Worm (Caenorhabditis elegans) whole organism, L1 larva: ENCODE data around the gene clec-232.

Experiments
- C04F5.9 ChIP-seq: sonication (generic microtip); optimal IDR thresholded peaks from 2 replicates; lab custom pipeline; 2016; ENCODE audit warnings: missing genetic modification characterization, missing compliant biosample characterization
- C34B4.2 ChIP-seq: sonication (generic microtip); optimal IDR thresholded peaks from 2 replicates; lab custom pipeline; 2017; ENCODE audit warnings: mild to moderate bottlenecking, missing genetic modification characterization, missing compliant biosample characterization
- F16B12.6 ChIP-seq: fragments of 150-350 bp; optimal IDR thresholded peaks from 2 replicates; lab custom pipeline; 2014; ENCODE audit warnings: missing biosample characterization, missing genetic modification characterization
- aha-1 ChIP-seq: fragments of 150-350 bp; optimal IDR thresholded peaks from 2 replicates; lab custom pipeline; 2014; ENCODE audit warnings: missing biosample characterization, missing genetic modification characterization
- ceh-8 ChIP-seq: fragments of 200-800 bp; sonication (Bioruptor generic); optimal IDR thresholded peaks from 2 replicates; lab custom pipeline; 2018; ENCODE audit warnings: mild to moderate bottlenecking, missing genetic modification characterization, moderate library complexity, missing compliant biosample characterization
- ceh-88 ChIP-seq: fragments of 200-800 bp; sonication (Bioruptor generic); IDR thresholded peaks from 2 replicates; pipeline ENCODE4 v1.3.6; 2022; ENCODE audit warnings: missing genetic modification characterization, missing compliant biosample characterization
- ceh-90 ChIP-seq: sonication (generic microtip); optimal IDR thresholded peaks from 2 replicates; lab custom pipeline; 2016; ENCODE audit warnings: missing genetic modification characterization, missing compliant biosample characterization
- ces-1 ChIP-seq: fragments of 150-350 bp; optimal IDR thresholded peaks from 2 replicates; lab custom pipeline; 2014; ENCODE audit warnings: missing biosample characterization, missing genetic modification reagents, missing genetic modification characterization
- dpl-1 ChIP-seq, 3 experiments: fragments of 150-350 bp in 2 of 3; sonication (generic microtip) in 1 of 3; optimal IDR thresholded peaks; 2 replicates each; lab custom pipeline; 2014 to 2017; ENCODE audit warnings: missing biosample characterization in 3 of 3, missing genetic modification characterization in 3 of 3, missing genetic modification reagents in 3 of 3
- egl-13 ChIP-seq: sonication (generic microtip); optimal IDR thresholded peaks from 2 replicates; lab custom pipeline; 2016; ENCODE audit warnings: missing genotype, missing genetic modification reagents, missing genetic modification characterization, missing compliant biosample characterization
- egl-27 ChIP-seq, 2 experiments: fragments of 150-350 bp in 1 of 2; sonication (generic microtip); optimal IDR thresholded peaks; 3 replicates each; lab custom pipeline; 2017 to 2018; ENCODE audit warnings: missing biosample characterization in 2 of 2, missing genetic modification characterization in 2 of 2, missing genetic modification reagents in 2 of 2
- elt-2 ChIP-seq: sonication (generic microtip); optimal IDR thresholded peaks from 2 replicates; lab custom pipeline; 2016; ENCODE audit warnings: missing genetic modification characterization, mild to moderate bottlenecking, inconsistent platforms, missing compliant biosample characterization, missing genetic modification reagents
- elt-3 ChIP-seq, 6 experiments: fragments of 150-350 bp in 1 of 6; sonication (generic microtip); optimal IDR thresholded peaks; 2 replicates each; lab custom pipeline; 2017 to 2018; ENCODE audit warnings: missing biosample characterization in 6 of 6, missing genetic modification characterization in 6 of 6, inconsistent platforms in 1 of 6
- ets-5 ChIP-seq: fragments of 200-800 bp; sonication (Bioruptor generic); IDR thresholded peaks from 2 replicates; pipeline ENCODE4 v1.3.6; 2022; ENCODE audit warnings: missing genetic modification characterization, missing compliant biosample characterization
- fkh-10 ChIP-seq: sonication (generic microtip); optimal IDR thresholded peaks from 2 replicates; lab custom pipeline; 2017; ENCODE audit warnings: missing biosample characterization, missing genetic modification reagents, missing genetic modification characterization
- fkh-8 ChIP-seq: sonication (generic microtip); optimal IDR thresholded peaks from 2 replicates; lab custom pipeline; 2016; ENCODE audit warnings: mild to moderate bottlenecking, missing genetic modification characterization, missing compliant biosample characterization
- hlh-17 ChIP-seq: fragments of 200-800 bp; sonication (Bioruptor generic); optimal IDR thresholded peaks from 2 replicates; lab custom pipeline; 2018; ENCODE audit warnings: missing genetic modification characterization, mild to moderate bottlenecking, missing compliant biosample characterization, moderate library complexity, borderline replicate concordance
- hlh-4 ChIP-seq: sonication (generic microtip); optimal IDR thresholded peaks from 2 replicates; lab custom pipeline; 2016; ENCODE audit warnings: mild to moderate bottlenecking, missing genetic modification characterization, missing compliant biosample characterization
- irx-1 ChIP-seq: sonication (generic microtip); optimal IDR thresholded peaks from 2 replicates; lab custom pipeline; 2016; ENCODE audit warnings: missing genetic modification characterization, missing compliant biosample characterization
- isw-1 ChIP-seq: fragments of 200-800 bp; sonication (Bioruptor generic); IDR thresholded peaks from 2 replicates; pipeline ENCODE4 v1.3.6; 2022; ENCODE audit warnings: missing genetic modification characterization, missing compliant biosample characterization
- lin-39 ChIP-seq: fragments of 150-350 bp; optimal IDR thresholded peaks from 2 replicates; lab custom pipeline; 2014; ENCODE audit warnings: missing biosample characterization, missing genetic modification reagents, missing genetic modification characterization
- mab-9 ChIP-seq: fragments of 200-800 bp; sonication (Bioruptor generic); IDR thresholded peaks from 2 replicates; pipeline ENCODE4 v1.3.6; 2022; ENCODE audit warnings: missing genetic modification reagents, missing genetic modification characterization, missing compliant biosample characterization
- mdl-1 ChIP-seq, 2 experiments: fragments of 150-350 bp; optimal IDR thresholded peaks; 2 replicates each; lab custom pipeline; 2014 to 2017; ENCODE audit warnings: missing biosample characterization in 2 of 2, missing genetic modification characterization in 2 of 2, inconsistent platforms in 1 of 2
- mep-1 ChIP-seq: fragments of 150-350 bp; optimal IDR thresholded peaks from 2 replicates; lab custom pipeline; 2014; ENCODE audit warnings: missing biosample characterization, missing genetic modification characterization
- nhr-12 ChIP-seq: sonication (generic microtip); optimal IDR thresholded peaks from 2 replicates; lab custom pipeline; 2017; ENCODE audit warnings: missing biosample characterization, missing genetic modification characterization
- nhr-19 ChIP-seq: fragments of 200-800 bp; sonication (Bioruptor generic); conservative IDR thresholded peaks from 2 replicates; pipeline ENCODE4 v1.3.6; 2022; ENCODE audit warnings: missing genetic modification characterization, missing compliant biosample characterization
- nhr-20 ChIP-seq: sonication (generic microtip); optimal IDR thresholded peaks from 2 replicates; lab custom pipeline; 2016; ENCODE audit warnings: mild to moderate bottlenecking, missing genetic modification characterization, missing compliant biosample characterization
- nhr-237 ChIP-seq: fragments of 150-350 bp; optimal IDR thresholded peaks from 2 replicates; lab custom pipeline; 2014; ENCODE audit warnings: missing biosample characterization, missing genetic modification characterization
- nhr-47 ChIP-seq: sonication (generic microtip); optimal IDR thresholded peaks from 2 replicates; lab custom pipeline; 2016; ENCODE audit warnings: mild to moderate bottlenecking, missing genetic modification characterization, moderate library complexity, missing compliant biosample characterization
- nhr-71 ChIP-seq: sonication (generic microtip); optimal IDR thresholded peaks from 2 replicates; lab custom pipeline; 2016; ENCODE audit warnings: mild to moderate bottlenecking, missing genetic modification characterization, moderate library complexity, missing compliant biosample characterization
- nhr-85 ChIP-seq: sonication (generic microtip); peaks from one replicate; lab custom pipeline; 2016; ENCODE audit warnings: missing genetic modification characterization, inconsistent platforms, missing compliant biosample characterization
- nhr-90 ChIP-seq: sonication (generic microtip); optimal IDR thresholded peaks from 2 replicates; lab custom pipeline; 2016; ENCODE audit warnings: mild to moderate bottlenecking, missing genetic modification characterization, missing compliant biosample characterization; ENCODE audit not compliant: poor library complexity
- pag-3 ChIP-seq: sonication (generic microtip); optimal IDR thresholded peaks from 2 replicates; lab custom pipeline; 2017; ENCODE audit warnings: missing genetic modification characterization, mild to moderate bottlenecking, missing compliant biosample characterization, antibody characterized with exemption, borderline replicate concordance; ENCODE audit not compliant: insufficient read depth
- pqm-1 ChIP-seq: sonication (generic microtip); optimal IDR thresholded peaks from 3 replicates; lab custom pipeline; 2017; ENCODE audit warnings: missing biosample characterization, missing genetic modification characterization
- skn-1 ChIP-seq: fragments of 150-350 bp; optimal IDR thresholded peaks from 2 replicates; lab custom pipeline; 2014; ENCODE audit warnings: missing biosample characterization, missing genetic modification characterization
- snu-23 ChIP-seq: sonication (generic microtip); optimal IDR thresholded peaks from 2 replicates; lab custom pipeline; 2016; ENCODE audit warnings: missing genetic modification characterization, missing compliant biosample characterization
- sox-4 ChIP-seq: sonication (generic microtip); optimal IDR thresholded peaks from 2 replicates; lab custom pipeline; 2016; ENCODE audit warnings: missing genetic modification characterization, missing compliant biosample characterization
- sup-37 ChIP-seq: fragments of 200-800 bp; sonication (Bioruptor generic); optimal IDR thresholded peaks from 2 replicates; lab custom pipeline; 2018; ENCODE audit warnings: mild to moderate bottlenecking, missing genetic modification characterization, missing compliant biosample characterization
- swsn-7 ChIP-seq: sonication (generic microtip); optimal IDR thresholded peaks from 2 replicates; lab custom pipeline; 2016; ENCODE audit warnings: missing genetic modification characterization, missing compliant biosample characterization
- tbx-2 ChIP-seq: sonication (generic microtip); optimal IDR thresholded peaks from 2 replicates; lab custom pipeline; 2016; ENCODE audit warnings: missing genetic modification characterization, missing compliant biosample characterization
- unc-62 ChIP-seq: fragments of 150-350 bp; optimal IDR thresholded peaks from 2 replicates; lab custom pipeline; 2014; ENCODE audit warnings: missing biosample characterization, missing genetic modification reagents, missing genetic modification characterization
- unc-86 ChIP-seq: sonication (generic microtip); optimal IDR thresholded peaks from 2 replicates; lab custom pipeline; 2016; ENCODE audit warnings: missing genetic modification characterization, missing compliant biosample characterization
- vab-15 ChIP-seq: sonication (generic microtip); optimal IDR thresholded peaks from 2 replicates; lab custom pipeline; 2017; ENCODE audit warnings: missing genotype, mild to moderate bottlenecking, missing genetic modification characterization, missing compliant biosample characterization

clec-232 gene

DNA sequence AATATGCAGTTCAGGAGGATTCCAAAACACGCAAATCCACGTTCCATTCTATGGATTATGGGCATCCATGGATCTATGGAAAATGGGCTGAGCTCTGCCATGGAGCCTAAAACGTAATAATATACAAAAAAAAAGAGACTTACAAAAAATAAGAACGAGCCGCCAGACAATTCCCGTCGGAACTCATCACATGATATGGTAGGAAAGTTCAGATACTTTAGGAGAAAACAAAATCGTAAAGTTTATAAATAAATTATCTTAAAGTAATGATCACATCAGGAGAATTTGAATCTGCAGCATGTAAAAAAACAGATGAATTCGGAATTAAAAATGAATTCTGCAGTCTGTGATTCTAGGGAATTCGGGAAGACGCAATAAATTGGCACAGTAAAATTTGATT lies 39.7 kb downstream of the clec-232 start, which contains the start of gene str-232:
str-232 (minus strand) TSS at position 101 of the 400 bp plus-strand sequence.
- TF ChIP-seq elt-2 (tag; lab: Kevin White, UChicago) (no peak), vab-15 (tag; lab: Kevin White, UChicago) (no peak), dpl-1 (GFP tag; optimal IDR thresholded peaks at IDR 0.05; lab: Kevin White, UChicago) (no peak), unc-86 (tag; lab: Kevin White, UChicago) (no peak), snu-23 (GFP tag; lab: Kevin White, UChicago) (no peak), egl-27 (tag; optimal IDR thresholded peaks at IDR 0.05; lab: Kevin White, UChicago) (no peak), ceh-8 (no peak), aha-1 (no peak), mab-9 (no peak), swsn-7 (tag; lab: Kevin White, UChicago) (no peak)

DNA sequence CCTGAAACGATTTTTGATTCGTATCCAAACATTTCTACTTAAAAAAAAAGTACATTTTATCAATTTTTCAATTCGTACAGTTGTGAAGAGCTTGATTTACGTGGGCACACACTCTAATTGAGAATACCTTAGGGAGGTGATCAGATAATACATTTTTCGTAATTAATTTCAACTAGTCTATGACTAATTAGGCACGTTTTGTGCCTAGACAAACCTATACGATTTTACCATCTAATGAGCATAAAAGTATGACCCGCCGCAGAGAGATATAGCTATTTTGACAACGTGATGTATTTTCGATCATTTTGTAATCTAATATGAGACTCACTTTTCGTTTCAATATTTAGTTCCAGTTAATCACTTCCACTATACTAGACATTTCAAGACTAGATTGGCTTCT lies 41.0 kb downstream of the clec-232 start:
- TF ChIP-seq ceh-8 (peak; percentile 66), nhr-85 (tag; lab: Kevin White, UChicago) (no peak), elt-3 (tag; optimal IDR thresholded peaks at IDR 0.05; lab: Kevin White, UChicago) (no peak), egl-27 (tag; optimal IDR thresholded peaks at IDR 0.05; lab: Kevin White, UChicago) (no peak), ceh-90 (tag; lab: Kevin White, UChicago) (no peak), vab-15 (tag; lab: Kevin White, UChicago) (no peak)

DNA sequence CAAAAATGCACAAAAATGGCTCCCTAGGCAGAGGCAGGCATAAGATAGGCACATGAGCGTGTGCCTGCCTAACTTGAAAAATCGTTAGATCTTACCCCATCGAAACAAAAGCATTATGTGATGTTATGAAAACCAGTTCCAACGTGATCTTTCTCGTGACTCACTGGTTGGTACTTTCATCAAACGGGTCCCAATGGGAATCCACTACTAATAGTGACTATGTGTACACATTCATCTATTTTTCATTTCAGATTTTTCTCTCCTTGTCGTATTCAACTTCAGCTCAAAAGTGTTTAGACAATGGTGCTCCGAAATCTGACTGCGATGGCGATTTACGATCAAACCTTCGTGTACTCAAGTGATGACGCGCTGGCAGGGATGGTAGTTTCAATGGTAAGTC lies 41.7 kb downstream of the clec-232 start, which contains the start of gene srx-43:
srx-43 (plus strand) TSS at position 301 of the 400 bp plus-strand sequence.
- TF ChIP-seq mep-1 (no peak), mdl-1 (tag; optimal IDR thresholded peaks at IDR 0.05; lab: Kevin White, UChicago) (no peak), elt-2 (tag; lab: Kevin White, UChicago) (no peak), fkh-10 (GFP tag; lab: Kevin White, UChicago) (no peak), C34B4.2 (tag; lab: Kevin White, UChicago) (no peak), nhr-19 (GFP tag; lab: Robert Waterston, UW) (no peak), lin-39 (no peak), swsn-7 (tag; lab: Kevin White, UChicago) (no peak), hlh-4 (tag; lab: Kevin White, UChicago) (no peak), pqm-1 (tag; lab: Kevin White, UChicago) (no peak), nhr-12 (tag; lab: Kevin White, UChicago) (no peak), ets-5 (GFP tag; lab: Robert Waterston, UW) (no peak), sox-4 (no peak)

DNA sequence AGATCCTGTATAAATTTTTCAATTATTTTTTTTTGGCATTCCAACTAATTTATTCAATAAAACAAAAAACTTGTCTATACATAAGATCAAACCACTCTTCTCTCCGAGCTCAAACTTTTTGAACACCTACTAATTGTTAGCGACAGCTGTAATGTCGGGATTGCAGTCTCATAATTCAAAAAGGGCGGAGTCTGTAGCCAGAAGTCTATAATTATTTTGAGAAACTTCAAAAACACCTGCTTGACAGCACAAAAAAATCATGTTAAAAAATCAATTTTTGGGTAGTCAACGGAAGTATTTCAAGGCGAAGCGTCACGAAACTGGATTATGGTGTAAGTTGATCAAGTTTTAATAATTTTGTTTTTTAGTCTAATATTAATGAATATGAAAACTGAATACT lies 44.1 kb downstream of the clec-232 start, which contains the start of gene srx-44:
srx-44 (plus strand) TSS at position 301 of the 400 bp plus-strand sequence.
- TF ChIP-seq irx-1 (tag; lab: Kevin White, UChicago) = no peak
- TF ChIP-seq sox-4 = no peak
- no peak for TF ChIP-seq fkh-10 (GFP tag; lab: Kevin White, UChicago)
- no peak for TF ChIP-seq nhr-47
- no peak for TF ChIP-seq ets-5 (GFP tag; lab: Robert Waterston, UW)
- no peak for TF ChIP-seq nhr-90 (tag; lab: Kevin White, UChicago)
- TF ChIP-seq nhr-237 = no peak
- no peak for TF ChIP-seq elt-2 (tag; lab: Kevin White, UChicago)
- TF ChIP-seq pqm-1 (tag; lab: Kevin White, UChicago) = no peak
- no peak for TF ChIP-seq aha-1
- TF ChIP-seq egl-13 (tag; lab: Kevin White, UChicago) = no peak
- TF ChIP-seq nhr-20 (tag; lab: Kevin White, UChicago) = no peak
- TF ChIP-seq snu-23 (GFP tag; lab: Kevin White, UChicago) = no peak
- no peak for TF ChIP-seq C04F5.9 (tag; lab: Kevin White, UChicago)
- TF ChIP-seq nhr-19 (GFP tag; lab: Robert Waterston, UW) = no peak
- no peak for TF ChIP-seq unc-62
- TF ChIP-seq tbx-2 (tag; lab: Kevin White, UChicago) = no peak
- TF ChIP-seq, all 84 proteins: peak for 0

DNA sequence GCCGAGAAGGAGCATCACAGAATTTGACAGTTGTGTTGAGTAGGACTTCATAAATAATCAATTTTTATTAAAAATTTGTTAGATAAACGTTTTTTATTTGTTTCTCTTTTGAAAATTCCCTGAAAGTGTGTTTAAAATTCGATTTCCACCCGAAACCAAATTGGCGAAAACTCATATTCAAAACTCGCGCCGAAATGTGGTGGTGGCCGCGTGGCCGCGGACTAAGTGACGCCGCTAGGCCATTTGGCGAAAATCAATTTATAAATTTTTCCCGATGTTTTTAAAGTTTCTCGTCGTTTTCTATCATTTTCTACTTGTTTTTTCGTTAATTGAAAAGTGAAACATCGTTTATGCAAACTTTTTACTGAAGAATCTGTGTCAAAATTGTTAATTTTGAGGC lies 46.7 kb downstream of the clec-232 start:
- TF ChIP-seq fkh-8 (no peak), skn-1 (tag; lab: Kevin White, UChicago) (peak; percentile 25), nhr-12 (tag; lab: Kevin White, UChicago) (no peak), F16B12.6 (tag; lab: Kevin White, UChicago) (no peak), nhr-71 (peak; percentile 73), ceh-90 (tag; lab: Kevin White, UChicago) (peak; percentile 87), pqm-1 (tag; lab: Kevin White, UChicago) (no peak), pag-3 (tag; lab: Kevin White, UChicago) (no peak), C34B4.2 (tag; lab: Kevin White, UChicago) (no peak), sup-37 (GFP tag; lab: Kevin White, UChicago) (no peak), ceh-88 (GFP tag; lab: Robert Waterston, UW) (no peak), egl-27 (tag; optimal IDR thresholded peaks at IDR 0.05; lab: Kevin White, UChicago) (no peak), hlh-17 (GFP tag; lab: Kevin White, UChicago) (no peak), isw-1 (GFP tag; lab: Robert Waterston, UW) (peak; percentile 49), ces-1 (no peak), lin-39 (no peak)
